Fruit fly (Drosophila melanogaster) whole organism: Measurements from ENCODE around the gene CG7739.

Experiments
- CG8478 ChIP-seq: fragments of >200 bp; optimal IDR thresholded peaks from 2 replicates; lab custom pipeline; 2018; ENCODE audit warnings: inconsistent platforms
- Dll ChIP-seq: fragments of >200 bp; optimal IDR thresholded peaks from 2 replicates; lab custom pipeline; 2017
- EcR ChIP-seq, 2 experiments: fragments of >200 bp; optimal IDR thresholded peaks; 2 replicates each; lab custom pipeline; 2017; ENCODE audit warnings: missing biosample characterization in 2 of 2, missing genetic modification characterization in 2 of 2, missing genetic modification reagents in 2 of 2
- pan ChIP-seq: fragments of >200 bp; optimal IDR thresholded peaks from 2 replicates; lab custom pipeline; 2017
- psq ChIP-seq: fragments of >200 bp; optimal IDR thresholded peaks from 2 replicates; lab custom pipeline; 2017
- usp ChIP-seq: fragments of >200 bp; optimal IDR thresholded peaks from 2 replicates; lab custom pipeline; 2017; ENCODE audit warnings: missing biosample characterization, missing genetic modification characterization, mixed read lengths

dm6 chr3L:15541281-15541680 lies 21.6 kb downstream of the CG7739 start:
- TF ChIP-seq CG8478 (lab: Kevin White, UChicago) (no peak), psq (lab: Kevin White, UChicago) (no peak), usp (GFP tag; lab: Kevin White, UChicago) (no peak), pan (lab: Kevin White, UChicago) (no peak), EcR (GFP tag; optimal IDR thresholded peaks at IDR 0.05; lab: Kevin White, UChicago) (no peak), Dll (no peak)
